Fruit fly (Drosophila melanogaster): ENCODE measurements around the gene Ost48.

Gene Ost48

dm6 chrX:9120828-9121754 is 37.2 kb downstream of the Ost48 start (continued):
- peak; percentile 24 to 32 for TF ChIP-seq dpn (GFP tag; optimal IDR thresholded peaks at IDR 0.05)
- peak; percentile 7 for TF ChIP-seq gro (GFP tag; optimal IDR thresholded peaks at IDR 0.05)
- TF ChIP-seq HLH3B (GFP tag; IDR thresholded peaks at IDR 0.05) = peak; percentile 20; the same call in 1 of the 2 replicates
- TF ChIP-seq dan (GFP tag; IDR thresholded peaks at IDR 0.05) = no peak
- TF ChIP-seq sob (GFP tag; IDR thresholded peaks at IDR 0.05) = peak; percentile 19; the same call in 1 of the 2 replicates
- no peak for TF ChIP-seq danr (GFP tag; IDR thresholded peaks at IDR 0.05)
- TF ChIP-seq Ptx1 (GFP tag; IDR thresholded peaks at IDR 0.05) = peak; percentile 46; the same call in 1 of the 2 replicates
- peak; percentile 1 for TF ChIP-seq CG4707 (GFP tag; optimal IDR thresholded peaks at IDR 0.05)
- TF ChIP-seq pho (GFP tag; optimal IDR thresholded peaks at IDR 0.05) = peak; percentile 6
- peak; percentile 50 for TF ChIP-seq Fer3 (tag; optimal IDR thresholded peaks at IDR 0.05)
- peak; percentile 11 for TF ChIP-seq dmrt11E (tag; optimal IDR thresholded peaks at IDR 0.05)
- peak; percentile 32 for TF ChIP-seq Six4 (GFP tag; optimal IDR thresholded peaks at IDR 0.05)
- TF ChIP-seq CG4282 (GFP tag; optimal IDR thresholded peaks at IDR 0.05) = no peak
- no peak for TF ChIP-seq Sry-β (GFP tag; optimal IDR thresholded peaks at IDR 0.05)
- TF ChIP-seq zen (tag; optimal IDR thresholded peaks at IDR 0.05) = peak; percentile 8
- peak; percentile 63 for TF ChIP-seq PHDP (tag; optimal IDR thresholded peaks at IDR 0.05)
- TF ChIP-seq grau (tag; optimal IDR thresholded peaks at IDR 0.05) = peak; percentile 56
- TF ChIP-seq Hsf (GFP tag; optimal IDR thresholded peaks at IDR 0.05) = peak; percentile 33
- no peak for TF ChIP-seq lov (optimal IDR thresholded peaks at IDR 0.05)
- TF ChIP-seq lov (GFP tag; IDR thresholded peaks at IDR 0.05) = no peak
- no peak for TF ChIP-seq twi (tag; optimal IDR thresholded peaks at IDR 0.05)
- peak; percentile 45 for TF ChIP-seq HHEX (GFP tag; optimal IDR thresholded peaks at IDR 0.05)
- TF ChIP-seq CG2120 (GFP tag; optimal IDR thresholded peaks at IDR 0.05) = peak; percentile 68
- peak; percentile 28 for TF ChIP-seq tio (GFP tag; optimal IDR thresholded peaks at IDR 0.05)
- peak; percentile 53 for TF ChIP-seq Oli (tag; optimal IDR thresholded peaks at IDR 0.05)
- TF ChIP-seq CG4820 (GFP tag; optimal IDR thresholded peaks at IDR 0.05) = peak; percentile 32
- TF ChIP-seq dysf (GFP tag; IDR thresholded peaks at IDR 0.05) = peak; percentile 61; the same call in 2 of the 3 replicates
- peak; percentile 60 for TF ChIP-seq Meics (GFP tag; optimal IDR thresholded peaks at IDR 0.05)
- no peak for TF ChIP-seq br (optimal IDR thresholded peaks at IDR 0.05)
- TF ChIP-seq CG7271 (tag; optimal IDR thresholded peaks at IDR 0.05) = no peak
- TF ChIP-seq esg (GFP tag; conservative IDR thresholded peaks at IDR 0.05) = peak; percentile 25; the same call in 1 of the 2 replicates
- peak; percentile 55 for TF ChIP-seq CG2712 (tag; optimal IDR thresholded peaks at IDR 0.05)
- TF ChIP-seq CG10274 (GFP tag; optimal IDR thresholded peaks at IDR 0.05) = peak; percentile 13
- TF ChIP-seq lmd (GFP tag; IDR thresholded peaks at IDR 0.05) = peak; percentile 32; the same call in 1 of the 2 replicates
- no peak for TF ChIP-seq sqz (GFP tag; optimal IDR thresholded peaks at IDR 0.05)
- no peak for TF ChIP-seq her (GFP tag; optimal IDR thresholded peaks at IDR 0.05)
- TF ChIP-seq unpg (GFP tag; optimal IDR thresholded peaks at IDR 0.05) = peak; percentile 52
- peak in 1 of 3 experiments; percentile 33 for TF ChIP-seq lola (GFP tag; optimal IDR thresholded peaks at IDR 0.05)
- peak; percentile 2 for TF ChIP-seq kay (GFP tag; optimal IDR thresholded peaks at IDR 0.05)
- TF ChIP-seq schlank (tag; optimal IDR thresholded peaks at IDR 0.05) = no peak
- peak; percentile 55 for TF ChIP-seq D19A (tag; optimal IDR thresholded peaks at IDR 0.05)
- peak; percentile 40 for TF ChIP-seq CG17829 (tag; optimal IDR thresholded peaks at IDR 0.05)
- TF ChIP-seq Bgb (GFP tag; IDR thresholded peaks at IDR 0.05; ENCODE audit: partially characterized antibody) = 0 out of 2 replicates have a peak, but pooled peaks have one; percentile 9
- TF ChIP-seq zfh1 (GFP tag; IDR thresholded peaks at IDR 0.05) = 0 out of 3 replicates have a peak, but pooled peaks have one; percentile 6
- TF ChIP-seq Deaf1 (tag; optimal IDR thresholded peaks at IDR 0.05) = no peak
- TF ChIP-seq Rfx (GFP tag; IDR thresholded peaks at IDR 0.05) = peak; percentile 34; the same call in 1 of the 2 replicates
- peak; percentile 46 for TF ChIP-seq Ada2b (GFP tag; IDR thresholded peaks at IDR 0.05)
- peak; percentile 32 for TF ChIP-seq CG17568 (GFP tag; optimal IDR thresholded peaks at IDR 0.05)
